Worm (Caenorhabditis elegans): ENCODE measurements around the gene hpo-34.

DNA sequence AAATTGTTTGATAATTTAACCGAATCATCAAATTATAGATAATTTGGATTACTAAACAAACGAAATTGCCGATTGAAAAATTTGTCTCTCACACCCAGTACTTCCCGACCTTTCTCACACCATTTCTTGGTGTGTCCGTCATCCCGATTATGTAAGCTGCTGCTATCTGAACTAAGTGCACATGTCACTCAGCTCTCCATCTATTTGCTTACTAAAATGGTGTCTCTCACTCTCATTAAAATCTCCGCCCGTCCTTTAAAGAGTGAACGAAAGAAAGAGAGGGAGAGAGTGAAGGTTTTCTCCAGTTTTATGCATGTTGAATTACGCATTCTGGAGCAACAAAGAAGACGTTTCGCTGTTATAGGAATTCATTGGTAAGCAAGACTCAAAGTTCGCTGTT is 35.7 kb upstream of the hpo-34 start:
- TF ChIP-seq jun-1 (tag; optimal IDR thresholded peaks at IDR 0.05), result no peak
- TF ChIP-seq lin-13 (GFP tag; optimal IDR thresholded peaks at IDR 0.05), result no peak
- TF ChIP-seq nhr-76 (tag; optimal IDR thresholded peaks at IDR 0.05), result no peak
- TF ChIP-seq mep-1 (tag; optimal IDR thresholded peaks at IDR 0.05), result no peak
- no peak for TF ChIP-seq nhr-11 (tag; optimal IDR thresholded peaks at IDR 0.05)
- TF ChIP-seq nhr-237 (tag; optimal IDR thresholded peaks at IDR 0.05), result no peak
- TF ChIP-seq F49E8.2 (tag; optimal IDR thresholded peaks at IDR 0.05; ENCODE audit: borderline replicate concordance), result no peak
- TF ChIP-seq fkh-10 (GFP tag; optimal IDR thresholded peaks at IDR 0.05), result peak; percentile 4
- no peak for TF ChIP-seq Y5F2A.4 (GFP tag; optimal IDR thresholded peaks at IDR 0.05)
- TF ChIP-seq mes-2 (tag; optimal IDR thresholded peaks at IDR 0.05; ENCODE audit: poor library complexity, severe bottlenecking), result peak; percentile 25
- TF ChIP-seq zfp-3 (GFP tag; conservative IDR thresholded peaks at IDR 0.05), result no peak
- TF ChIP-seq dpl-1 (GFP tag; optimal IDR thresholded peaks at IDR 0.05), result no peak
- TF ChIP-seq ctbp-1 (GFP tag; IDR thresholded peaks at IDR 0.05), result no peak

All from whole organism, L4 larva.